Fruit fly (Drosophila melanogaster): ENCODE data around the gene MED17.

Gene MED17

DNA sequence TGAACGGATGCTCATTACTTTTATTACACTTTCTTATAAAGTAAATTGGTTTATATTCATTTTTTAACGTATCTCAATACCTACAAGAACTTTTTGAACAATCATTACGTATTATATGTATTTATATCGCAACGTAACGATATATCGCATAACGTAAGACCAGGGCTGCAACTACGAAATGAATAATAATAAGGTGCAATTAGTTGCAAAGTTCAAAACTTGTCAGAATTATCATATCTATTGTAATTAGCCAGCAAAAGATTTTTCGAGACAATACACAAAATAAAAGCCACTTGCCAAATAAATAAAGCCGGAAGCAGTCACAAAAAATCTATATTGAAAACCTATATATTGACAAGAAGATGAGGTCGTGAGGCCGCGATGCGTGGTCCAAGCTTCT is 26.4 kb downstream of the MED17 start (continued):
- TF ChIP-seq tio (GFP tag; optimal IDR thresholded peaks at IDR 0.05) (peak; percentile 13), CG42726 (GFP tag; IDR thresholded peaks at IDR 0.05; ENCODE audit: partially characterized antibody) (0 out of 2 replicates have a peak, but pooled peaks have one; percentile 44), CG2120 (GFP tag; optimal IDR thresholded peaks at IDR 0.05) (peak; percentile 75), bcd (GFP tag; optimal IDR thresholded peaks at IDR 0.05) (peak; percentile 20), sens (GFP tag) (peak; percentile 84), CG2129 (GFP tag; IDR thresholded peaks at IDR 0.05; ENCODE audit: partially characterized antibody) (peak; percentile 47), Dp (GFP tag; optimal IDR thresholded peaks at IDR 0.05) (peak; percentile 48), br (optimal IDR thresholded peaks at IDR 0.05) (no peak), Oli (tag; optimal IDR thresholded peaks at IDR 0.05) (no peak), CG12391 (tag; optimal IDR thresholded peaks at IDR 0.05) (peak; percentile 41), CG3163 (GFP tag; optimal IDR thresholded peaks at IDR 0.05) (no peak), CG11504 (tag; optimal IDR thresholded peaks at IDR 0.05) (no peak), CG4282 (GFP tag; optimal IDR thresholded peaks at IDR 0.05) (peak; percentile 35), en (GFP tag; optimal IDR thresholded peaks at IDR 0.05) (no peak), hbn (GFP tag; IDR thresholded peaks at IDR 0.05; ENCODE audit: partially characterized antibody) (peak; percentile 79), eve (GFP tag; optimal IDR thresholded peaks at IDR 0.05) (no peak), CG6254 (GFP tag; optimal IDR thresholded peaks at IDR 0.05) (peak; percentile 66), sna (GFP tag; IDR thresholded peaks at IDR 0.05; ENCODE audit: partially characterized antibody) (peak; percentile 86), Meics (GFP tag; optimal IDR thresholded peaks at IDR 0.05) (peak; percentile 24), ase (GFP tag; IDR thresholded peaks at IDR 0.05) (no peak), tin (GFP tag; optimal IDR thresholded peaks at IDR 0.05) (peak; percentile 54), az2 (GFP tag; optimal IDR thresholded peaks at IDR 0.05) (peak; percentile 35), NfI (GFP tag; optimal IDR thresholded peaks at IDR 0.05) (peak; percentile 13), Chrac-16 (GFP tag; optimal IDR thresholded peaks at IDR 0.05) (peak; percentile 48), Hr51 (GFP tag; optimal IDR thresholded peaks at IDR 0.05) (peak in 1 of 2 experiments; percentile 19), Atf-2 (GFP tag; optimal IDR thresholded peaks at IDR 0.05) (peak; percentile 40), CG9876 (GFP tag; optimal IDR thresholded peaks at IDR 0.05) (peak; percentile 26), CG17829 (tag; optimal IDR thresholded peaks at IDR 0.05) (no peak), CG6813 (GFP tag; optimal IDR thresholded peaks at IDR 0.05) (no peak), stwl (tag; optimal IDR thresholded peaks at IDR 0.05) (peak; percentile 67), CG4854 (GFP tag; optimal IDR thresholded peaks at IDR 0.05) (no peak), CG9437 (GFP tag; optimal IDR thresholded peaks at IDR 0.05) (peak; percentile 100), Pdp1 (GFP tag; optimal IDR thresholded peaks at IDR 0.05) (peak in 1 of 2 experiments; percentile 40), CG5953 (GFP tag; IDR thresholded peaks at IDR 0.05) (no peak), Atf6 (GFP tag; IDR thresholded peaks at IDR 0.05) (peak; percentile 10; the same call in 1 of the 2 replicates), exex (tag; optimal IDR thresholded peaks at IDR 0.05) (no peak), CG17568 (GFP tag; optimal IDR thresholded peaks at IDR 0.05) (no peak), Scr (GFP tag; IDR thresholded peaks at IDR 0.05; ENCODE audit: partially characterized antibody) (peak; percentile 79), CG15479 (GFP tag; optimal IDR thresholded peaks at IDR 0.05) (no peak), luna (GFP tag; optimal IDR thresholded peaks at IDR 0.05) (no peak), CG10654 (GFP tag; optimal IDR thresholded peaks at IDR 0.05) (peak; percentile 9), CG12071 (GFP tag; optimal IDR thresholded peaks at IDR 0.05) (no peak), chif (GFP tag; optimal IDR thresholded peaks at IDR 0.05) (peak in 1 of 2 experiments; percentile 19), Sox102F (GFP tag; optimal IDR thresholded peaks at IDR 0.05) (peak; percentile 40), zen2 (GFP tag; IDR thresholded peaks at IDR 0.05; ENCODE audit: partially characterized antibody) (peak; percentile 88), bab2 (GFP tag; optimal IDR thresholded peaks at IDR 0.05) (peak; percentile 38), CG9727 (GFP tag; optimal IDR thresholded peaks at IDR 0.05) (peak; percentile 10), jigr1 (GFP tag; IDR thresholded peaks at IDR 0.05) (no peak), sqz (GFP tag; optimal IDR thresholded peaks at IDR 0.05) (no peak), wor (GFP tag; IDR thresholded peaks at IDR 0.05) (no peak)
